Worm (Caenorhabditis elegans): ENCODE measurements around the gene pqn-25.
A peak's percentile ranks its signal among the peaks of the same experiment; 100 is the strongest.

The pqn-25 gene

DNA sequence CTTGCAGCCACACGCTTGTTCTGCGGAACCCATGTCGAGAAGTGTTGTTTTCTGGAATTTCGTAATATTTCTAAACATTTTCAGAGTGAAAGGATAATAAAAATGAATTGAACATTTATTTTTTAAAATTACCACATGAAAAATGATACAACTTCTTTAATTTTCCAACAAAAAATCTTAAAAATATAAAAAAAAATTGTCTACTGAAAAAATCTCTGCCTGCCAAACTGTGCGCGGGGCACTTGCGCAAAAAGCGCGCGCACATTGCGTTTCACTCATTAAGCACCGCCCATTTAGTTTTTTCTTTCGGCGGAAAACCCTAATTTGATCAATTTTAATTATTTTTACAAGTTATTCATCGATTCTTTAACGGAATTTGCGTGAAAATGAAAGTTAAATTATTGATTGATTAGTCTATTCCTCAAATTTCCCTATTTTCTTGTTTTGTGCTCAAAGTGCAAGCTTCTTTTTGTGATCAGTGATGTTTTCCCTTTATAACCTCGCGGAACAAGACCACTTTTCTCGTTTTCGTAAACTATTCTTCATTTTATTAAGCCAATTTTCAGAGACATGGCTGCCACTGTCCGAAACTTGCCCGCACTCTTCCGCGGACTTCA, 42.6 kb upstream of the pqn-25 start, which contains the start of the genes nmad-1 and hach-1 (continued):
- TF ChIP-seq fkh-2 (tag; optimal IDR thresholded peaks at IDR 0.05) (no peak), pqm-1 (tag; optimal IDR thresholded peaks at IDR 0.05) (no peak)

DNA sequence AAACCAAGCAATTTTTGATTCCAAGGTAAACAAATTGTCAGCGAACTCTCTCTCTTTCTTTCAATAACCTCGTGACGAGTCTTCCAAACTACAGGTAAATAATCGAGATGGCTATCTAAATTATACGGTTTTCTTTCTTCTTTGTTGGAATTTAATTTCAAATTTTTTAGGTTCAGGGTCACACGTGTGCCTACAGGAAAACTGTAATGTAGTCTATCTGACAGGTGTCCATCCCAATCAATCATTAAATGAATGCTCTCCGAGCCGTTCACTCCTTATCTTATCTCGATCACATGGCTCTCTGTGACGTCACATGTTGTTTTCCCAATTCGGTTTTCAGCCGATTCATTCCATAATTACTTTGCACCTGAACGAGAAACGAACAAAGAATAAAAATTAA, 40.7 kb upstream of the pqn-25 start:
- TF ChIP-seq nhr-11 (tag; optimal IDR thresholded peaks at IDR 0.05): no peak
- TF ChIP-seq pha-4 (tag; optimal IDR thresholded peaks at IDR 0.05): peak; percentile 53
- no peak for TF ChIP-seq ceh-9 (tag; optimal IDR thresholded peaks at IDR 0.05)
- peak; percentile 35 for TF ChIP-seq ama-1 (optimal IDR thresholded peaks at IDR 0.05)
- no peak for TF ChIP-seq mdl-1 (tag; optimal IDR thresholded peaks at IDR 0.05)
- no peak for TF ChIP-seq R02D3.7 (tag; optimal IDR thresholded peaks at IDR 0.05)
- no peak for TF ChIP-seq ceh-82 (tag; optimal IDR thresholded peaks at IDR 0.05)
- TF ChIP-seq ztf-11 (tag; optimal IDR thresholded peaks at IDR 0.05): no peak
- TF ChIP-seq ceh-16 (tag; optimal IDR thresholded peaks at IDR 0.05): no peak
- TF ChIP-seq pqm-1 (tag; optimal IDR thresholded peaks at IDR 0.05): peak; percentile 70
- TF ChIP-seq nhr-25 (tag; optimal IDR thresholded peaks at IDR 0.05): no peak
- TF ChIP-seq ZK546.5 (tag; optimal IDR thresholded peaks at IDR 0.05): no peak
- TF ChIP-seq elt-2 (tag; optimal IDR thresholded peaks at IDR 0.05): peak; percentile 87
- TF ChIP-seq unc-39 (tag; optimal IDR thresholded peaks at IDR 0.05): no peak
- TF ChIP-seq egl-27 (tag; optimal IDR thresholded peaks at IDR 0.05): no peak
- TF ChIP-seq ztf-4 (tag; optimal IDR thresholded peaks at IDR 0.05): no peak
- TF ChIP-seq elt-1 (tag; optimal IDR thresholded peaks at IDR 0.05): peak; percentile 52
- no peak for TF ChIP-seq skn-1 (tag; optimal IDR thresholded peaks at IDR 0.05)
- TF ChIP-seq aly-2 (tag; optimal IDR thresholded peaks at IDR 0.05): no peak
- TF ChIP-seq nfya-1 (tag; optimal IDR thresholded peaks at IDR 0.05; ENCODE audit: insufficient read depth): no peak

DNA sequence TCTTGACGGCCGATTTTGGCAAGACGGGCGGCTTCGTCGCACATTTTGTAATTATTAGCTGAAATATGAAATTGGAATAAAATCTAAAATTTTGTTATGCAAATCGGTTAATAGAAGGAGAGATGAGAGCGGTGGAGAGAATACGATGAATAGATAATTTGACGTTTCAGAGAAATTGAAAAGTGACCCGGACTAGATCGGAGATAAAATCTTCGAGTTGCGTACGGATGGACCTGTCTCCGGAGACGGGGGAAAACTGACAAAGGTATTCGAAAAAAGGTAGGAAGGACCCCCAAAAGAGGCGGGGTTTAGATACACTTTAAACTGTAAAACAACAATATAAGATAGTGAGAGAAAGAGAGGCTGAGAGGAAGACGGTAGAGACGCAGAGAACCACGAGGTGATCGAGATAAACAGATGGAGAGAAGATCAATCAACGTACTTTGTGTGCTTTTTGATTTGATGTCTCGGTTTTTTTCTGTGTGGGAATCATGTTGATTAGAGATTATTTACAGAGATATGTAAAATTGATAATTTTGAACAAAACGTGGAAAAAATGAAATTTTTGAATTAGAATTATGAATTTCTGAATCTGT, 39.8 kb upstream of the pqn-25 start, which contains the start of gene F09F7.6:
Gene F09F7.6 (minus strand): TSS at position 64 of the 596 bp plus-strand sequence.
- no peak for TF ChIP-seq snpc-4 (tag; optimal IDR thresholded peaks at IDR 0.05)
- TF ChIP-seq ZK546.5 (tag; optimal IDR thresholded peaks at IDR 0.05): no peak
- no peak for TF ChIP-seq lsy-12 (tag; optimal IDR thresholded peaks at IDR 0.05)
- no peak for TF ChIP-seq hmg-11 (tag; optimal IDR thresholded peaks at IDR 0.05)
- TF ChIP-seq pha-4 (tag; optimal IDR thresholded peaks at IDR 0.05): peak; percentile 85
- no peak for TF ChIP-seq nhr-67 (tag; optimal IDR thresholded peaks at IDR 0.05)
- TF ChIP-seq nhr-237 (tag; optimal IDR thresholded peaks at IDR 0.05): no peak
- TF ChIP-seq fos-1 (tag; optimal IDR thresholded peaks at IDR 0.05): no peak
- TF ChIP-seq unc-62 (GFP tag; optimal IDR thresholded peaks at IDR 0.05): no peak
- no peak for TF ChIP-seq egl-27 (tag; optimal IDR thresholded peaks at IDR 0.05)
- TF ChIP-seq jun-1 (tag; optimal IDR thresholded peaks at IDR 0.05): peak; percentile 44
- no peak for TF ChIP-seq ceh-16 (tag; optimal IDR thresholded peaks at IDR 0.05)
- no peak for TF ChIP-seq skn-1 (tag; optimal IDR thresholded peaks at IDR 0.05)
- peak; percentile 81 for TF ChIP-seq elt-2 (tag; optimal IDR thresholded peaks at IDR 0.05)
- TF ChIP-seq eor-1 (tag; optimal IDR thresholded peaks at IDR 0.05): no peak
- no peak for TF ChIP-seq ceh-82 (tag; optimal IDR thresholded peaks at IDR 0.05)
- TF ChIP-seq egl-5 (tag; optimal IDR thresholded peaks at IDR 0.05): peak; percentile 37
- TF ChIP-seq fkh-10 (GFP tag; optimal IDR thresholded peaks at IDR 0.05): no peak
- TF ChIP-seq unc-39 (tag; optimal IDR thresholded peaks at IDR 0.05): no peak
- no peak for TF ChIP-seq daf-12 (tag; optimal IDR thresholded peaks at IDR 0.05)
- TF ChIP-seq nfya-1 (tag; optimal IDR thresholded peaks at IDR 0.05; ENCODE audit: insufficient read depth): peak; percentile 53
- no peak for TF ChIP-seq ceh-9 (tag; optimal IDR thresholded peaks at IDR 0.05)
- no peak for TF ChIP-seq elt-3 (tag; optimal IDR thresholded peaks at IDR 0.05)
- TF ChIP-seq fkh-2 (tag; optimal IDR thresholded peaks at IDR 0.05): no peak
- TF ChIP-seq R02D3.7 (tag; optimal IDR thresholded peaks at IDR 0.05): peak; percentile 8
- no peak for TF ChIP-seq nhr-12 (tag; optimal IDR thresholded peaks at IDR 0.05)
- peak; percentile 78 for TF ChIP-seq nhr-43 (tag; optimal IDR thresholded peaks at IDR 0.05; ENCODE audit: poor library complexity, severe bottlenecking)
- peak; percentile 95 for TF ChIP-seq elt-1 (tag; optimal IDR thresholded peaks at IDR 0.05)
- peak; percentile 35 for TF ChIP-seq mdl-1 (tag; optimal IDR thresholded peaks at IDR 0.05)
- TF ChIP-seq nhr-28 (tag; optimal IDR thresholded peaks at IDR 0.05): no peak
- TF ChIP-seq lin-39 (tag; optimal IDR thresholded peaks at IDR 0.05): peak; percentile 47
- peak; percentile 87 for TF ChIP-seq ama-1 (optimal IDR thresholded peaks at IDR 0.05)
- TF ChIP-seq nhr-23 (tag; optimal IDR thresholded peaks at IDR 0.05): peak; percentile 58
- TF ChIP-seq zag-1 (tag; optimal IDR thresholded peaks at IDR 0.05): no peak
- no peak for TF ChIP-seq nhr-77 (tag; optimal IDR thresholded peaks at IDR 0.05)
- no peak for TF ChIP-seq sea-2 (GFP tag; optimal IDR thresholded peaks at IDR 0.05)
- TF ChIP-seq mml-1 (tag; optimal IDR thresholded peaks at IDR 0.05): no peak
- no peak for TF ChIP-seq ztf-4 (tag; optimal IDR thresholded peaks at IDR 0.05)
- TF ChIP-seq nhr-76 (tag; optimal IDR thresholded peaks at IDR 0.05): no peak
- no peak for TF ChIP-seq aly-2 (tag; optimal IDR thresholded peaks at IDR 0.05)
- TF ChIP-seq lin-15B (tag; optimal IDR thresholded peaks at IDR 0.05): no peak
- peak; percentile 92 for TF ChIP-seq pqm-1 (tag; optimal IDR thresholded peaks at IDR 0.05)
- TF ChIP-seq nhr-11 (tag; optimal IDR thresholded peaks at IDR 0.05): no peak
- TF ChIP-seq nhr-25 (tag; optimal IDR thresholded peaks at IDR 0.05): peak; percentile 75
- no peak for TF ChIP-seq ztf-11 (tag; optimal IDR thresholded peaks at IDR 0.05)
- peak; percentile 27 for TF ChIP-seq ceh-28 (tag; optimal IDR thresholded peaks at IDR 0.05)

Measured in whole organism, L3 larva.